In genomic region chr2L:4915715-4916153, dm6 we compare ENCODE assay signal across 2 fruit fly cellular contexts.
TF ChIP-seq lines count a peak whose summit lies in the region.

No protein-coding gene starts in this region.

TF ChIP-seq in whole organism, embryonic, 481 proteins besides CTCF, POLR2A, EP300 and RAD21 (continued from another document and continues in another):
- no peak for TF ChIP-seq nom (GFP tag; optimal IDR thresholded peaks at IDR 0.05; lab: Kevin White, UChicago)
- TF ChIP-seq sisA (GFP tag; IDR thresholded peaks at IDR 0.05; lab: Robert Waterston, UW), result no peak
- TF ChIP-seq CG13296 (GFP tag; optimal IDR thresholded peaks at IDR 0.05; lab: Kevin White, UChicago), result no peak
- TF ChIP-seq CG7928 (GFP tag; optimal IDR thresholded peaks at IDR 0.05; lab: Kevin White, UChicago), result no peak
- TF ChIP-seq ranshi (GFP tag; IDR thresholded peaks at IDR 0.05; lab: Robert Waterston, UW), result no peak
- TF ChIP-seq CG16813 (GFP tag; IDR thresholded peaks at IDR 0.05; lab: Robert Waterston, UW; ENCODE audit: partially characterized antibody), result no peak
- peak; percentile 5 for TF ChIP-seq Meics (GFP tag; optimal IDR thresholded peaks at IDR 0.05; lab: Kevin White, UChicago)
- no peak for TF ChIP-seq Scr (GFP tag; IDR thresholded peaks at IDR 0.05; lab: Robert Waterston, UW; ENCODE audit: partially characterized antibody)
- TF ChIP-seq wek (GFP tag; optimal IDR thresholded peaks at IDR 0.05; lab: Kevin White, UChicago), result no peak
- no peak for TF ChIP-seq gce (GFP tag; IDR thresholded peaks at IDR 0.05; lab: Robert Waterston, UW)
- TF ChIP-seq Atf-2 (GFP tag; optimal IDR thresholded peaks at IDR 0.05; lab: Kevin White, UChicago), result no peak
- no peak for TF ChIP-seq pnt (GFP tag; optimal IDR thresholded peaks at IDR 0.05; lab: Kevin White, UChicago)
- no peak for TF ChIP-seq CkIIα-i1 (GFP tag; IDR thresholded peaks at IDR 0.05; lab: Robert Waterston, UW)
- TF ChIP-seq disco-r (GFP tag; optimal IDR thresholded peaks at IDR 0.05; lab: Kevin White, UChicago), result no peak
- no peak for TF ChIP-seq az2 (GFP tag; optimal IDR thresholded peaks at IDR 0.05; lab: Kevin White, UChicago)
- no peak for TF ChIP-seq hb (GFP tag; IDR thresholded peaks at IDR 0.05; lab: Robert Waterston, UW; ENCODE audit: partially characterized antibody)
- no peak for TF ChIP-seq CG3838 (GFP tag; optimal IDR thresholded peaks at IDR 0.05; lab: Kevin White, UChicago)
- TF ChIP-seq knrl (GFP tag; IDR thresholded peaks at IDR 0.05; lab: Robert Waterston, UW; ENCODE audit: partially characterized antibody), result no peak
- TF ChIP-seq NC2β (GFP tag; optimal IDR thresholded peaks at IDR 0.05; lab: Kevin White, UChicago), result no peak
- no peak for TF ChIP-seq CG34422 (GFP tag; IDR thresholded peaks at IDR 0.05; lab: Robert Waterston, UW)
- TF ChIP-seq pzg (GFP tag; optimal IDR thresholded peaks at IDR 0.05; lab: Kevin White, UChicago), result no peak
- TF ChIP-seq Med (GFP tag; lab: Kevin White, UChicago), result peak; percentile 58
- TF ChIP-seq Xbp1 (GFP tag; optimal IDR thresholded peaks at IDR 0.05; lab: Kevin White, UChicago), result no peak
- no peak for TF ChIP-seq Lim3 (GFP tag; IDR thresholded peaks at IDR 0.05; lab: Robert Waterston, UW)
- TF ChIP-seq cad (GFP tag; optimal IDR thresholded peaks at IDR 0.05; lab: Kevin White, UChicago), result no peak
- TF ChIP-seq CG11093 (GFP tag; IDR thresholded peaks at IDR 0.05; lab: Robert Waterston, UW), result no peak
- TF ChIP-seq CG31388 (GFP tag; optimal IDR thresholded peaks at IDR 0.05; lab: Kevin White, UChicago), result no peak
- no peak for TF ChIP-seq bowl (GFP tag; IDR thresholded peaks at IDR 0.05; lab: Robert Waterston, UW)
- TF ChIP-seq onecut (GFP tag; IDR thresholded peaks at IDR 0.05; lab: Robert Waterston, UW), result 0 out of 2 replicates have a peak, but pooled peaks have one; percentile 16
- TF ChIP-seq HLHmδ (GFP tag; optimal IDR thresholded peaks at IDR 0.05; lab: Kevin White, UChicago), result no peak
- peak; percentile 11 for TF ChIP-seq CG30431 (GFP tag; optimal IDR thresholded peaks at IDR 0.05; lab: Kevin White, UChicago)
- TF ChIP-seq GATAe (GFP tag; conservative IDR thresholded peaks at IDR 0.05; lab: Robert Waterston, UW), result no peak
- no peak for TF ChIP-seq ssp (GFP tag; IDR thresholded peaks at IDR 0.05; lab: Robert Waterston, UW)
- no peak for TF ChIP-seq crp (GFP tag; optimal IDR thresholded peaks at IDR 0.05; lab: Kevin White, UChicago)
- no peak for TF ChIP-seq trh (GFP tag; optimal IDR thresholded peaks at IDR 0.05; lab: Kevin White, UChicago)
- no peak for TF ChIP-seq sima (GFP tag; optimal IDR thresholded peaks at IDR 0.05; lab: Kevin White, UChicago)
- TF ChIP-seq tna (GFP tag; IDR thresholded peaks at IDR 0.05; lab: Robert Waterston, UW; ENCODE audit: partially characterized antibody), result no peak
- TF ChIP-seq CG2199 (GFP tag; IDR thresholded peaks at IDR 0.05; lab: Robert Waterston, UW), result no peak
- TF ChIP-seq h (optimal IDR thresholded peaks at IDR 0.05; lab: Kevin White, UChicago), result no peak
- no peak for TF ChIP-seq CG12942 (GFP tag; optimal IDR thresholded peaks at IDR 0.05; lab: Kevin White, UChicago)
- peak; percentile 21 for TF ChIP-seq Six4 (GFP tag; optimal IDR thresholded peaks at IDR 0.05; lab: Kevin White, UChicago)
- TF ChIP-seq corto (GFP tag; optimal IDR thresholded peaks at IDR 0.05; lab: Kevin White, UChicago), result no peak
- peak; percentile 23 for TF ChIP-seq grau (tag; optimal IDR thresholded peaks at IDR 0.05; lab: Kevin White, UChicago)
- no peak for TF ChIP-seq crc (GFP tag; optimal IDR thresholded peaks at IDR 0.05; lab: Kevin White, UChicago)
- no peak for TF ChIP-seq Opbp (GFP tag; IDR thresholded peaks at IDR 0.05; lab: Robert Waterston, UW; ENCODE audit: partially characterized antibody)
- no peak for TF ChIP-seq Poxn (GFP tag; IDR thresholded peaks at IDR 0.05; lab: Robert Waterston, UW)
- TF ChIP-seq CG17359 (tag; optimal IDR thresholded peaks at IDR 0.05; lab: Kevin White, UChicago), result no peak
- no peak for TF ChIP-seq lbe (GFP tag; optimal IDR thresholded peaks at IDR 0.05; lab: Kevin White, UChicago)
- TF ChIP-seq dpn (GFP tag; optimal IDR thresholded peaks at IDR 0.05; lab: Kevin White, UChicago), result no peak
- no peak for TF ChIP-seq CG6854 (GFP tag; optimal IDR thresholded peaks at IDR 0.05; lab: Kevin White, UChicago)
- TF ChIP-seq z (GFP tag; IDR thresholded peaks at IDR 0.05; lab: Robert Waterston, UW), result no peak
- no peak for TF ChIP-seq fu2 (GFP tag; optimal IDR thresholded peaks at IDR 0.05; lab: Kevin White, UChicago)
- no peak for TF ChIP-seq ham (GFP tag; IDR thresholded peaks at IDR 0.05; lab: Robert Waterston, UW)
- no peak for TF ChIP-seq odd (GFP tag; optimal IDR thresholded peaks at IDR 0.05; lab: Kevin White, UChicago)
- no peak for TF ChIP-seq Antp (GFP tag; optimal IDR thresholded peaks at IDR 0.05; lab: Kevin White, UChicago)
- TF ChIP-seq CG2116 (GFP tag; optimal IDR thresholded peaks at IDR 0.05; lab: Kevin White, UChicago), result no peak
- no peak for TF ChIP-seq CG8765 (GFP tag; IDR thresholded peaks at IDR 0.05; lab: Robert Waterston, UW)
- TF ChIP-seq CG11398 (GFP tag; optimal IDR thresholded peaks at IDR 0.05; lab: Kevin White, UChicago), result no peak
- TF ChIP-seq dmrt99B (tag; optimal IDR thresholded peaks at IDR 0.05; lab: Kevin White, UChicago), result peak; percentile 51
- TF ChIP-seq CG30403 (GFP tag; optimal IDR thresholded peaks at IDR 0.05; lab: Kevin White, UChicago), result no peak
- no peak for TF ChIP-seq CG17328 (GFP tag; IDR thresholded peaks at IDR 0.05; lab: Robert Waterston, UW)
- no peak for TF ChIP-seq CG12104 (GFP tag; optimal IDR thresholded peaks at IDR 0.05; lab: Kevin White, UChicago)
- peak; percentile 36 for TF ChIP-seq D19A (tag; optimal IDR thresholded peaks at IDR 0.05; lab: Kevin White, UChicago)
- peak in 1 of 2 experiments; percentile 28 for TF ChIP-seq Hr51 (GFP tag; optimal IDR thresholded peaks at IDR 0.05; lab: Kevin White, UChicago)
- TF ChIP-seq ERR (GFP tag; optimal IDR thresholded peaks at IDR 0.05; lab: Kevin White, UChicago), result no peak
- peak; percentile 24 for TF ChIP-seq CG4820 (GFP tag; optimal IDR thresholded peaks at IDR 0.05; lab: Kevin White, UChicago)
- TF ChIP-seq CG16779 (GFP tag; IDR thresholded peaks at IDR 0.05; lab: Robert Waterston, UW), result no peak
- TF ChIP-seq wdn (GFP tag; IDR thresholded peaks at IDR 0.05; lab: Robert Waterston, UW), result peak; percentile 13; the same call in 1 of the 2 replicates
- TF ChIP-seq nerfin-1 (tag; optimal IDR thresholded peaks at IDR 0.05; lab: Kevin White, UChicago), result no peak

TF ChIP-seq in whole organism, prepupa, 60 proteins besides CTCF, POLR2A, EP300 and RAD21 (continued from another document):
- peak; percentile 58 for TF ChIP-seq CG3032 (tag; optimal IDR thresholded peaks at IDR 0.05; lab: Kevin White, UChicago)
- TF ChIP-seq CG3919 (GFP tag; optimal IDR thresholded peaks at IDR 0.05; lab: Kevin White, UChicago), result peak; percentile 50
- TF ChIP-seq CG7368 (GFP tag; optimal IDR thresholded peaks at IDR 0.05; lab: Kevin White, UChicago), result peak; percentile 34
- no peak for TF ChIP-seq CG16779 (tag; optimal IDR thresholded peaks at IDR 0.05; lab: Kevin White, UChicago)
- no peak for TF ChIP-seq salr (GFP tag; optimal IDR thresholded peaks at IDR 0.05; lab: Kevin White, UChicago)
- TF ChIP-seq Eip75B (GFP tag; optimal IDR thresholded peaks at IDR 0.05; lab: Kevin White, UChicago), result no peak
- no peak for TF ChIP-seq vri (GFP tag; optimal IDR thresholded peaks at IDR 0.05; lab: Kevin White, UChicago)
- peak; percentile 24 to 76 for TF ChIP-seq ss (GFP tag; optimal IDR thresholded peaks at IDR 0.05; lab: Kevin White, UChicago)
- TF ChIP-seq CG10669 (GFP tag; optimal IDR thresholded peaks at IDR 0.05; lab: Kevin White, UChicago), result peak; percentile 30
- TF ChIP-seq CG4318 (GFP tag; optimal IDR thresholded peaks at IDR 0.05; lab: Kevin White, UChicago), result peak; percentile 45
- no peak for TF ChIP-seq lz (GFP tag; optimal IDR thresholded peaks at IDR 0.05; lab: Kevin White, UChicago)
- TF ChIP-seq achi (GFP tag; optimal IDR thresholded peaks at IDR 0.05; lab: Kevin White, UChicago), result peak; percentile 66
- peak; percentile 65 for TF ChIP-seq svp (GFP tag; lab: Kevin White, UChicago)
- no peak for TF ChIP-seq Eip93F (GFP tag; optimal IDR thresholded peaks at IDR 0.05; lab: Kevin White, UChicago)
- TF ChIP-seq CG11902 (GFP tag; optimal IDR thresholded peaks at IDR 0.05; lab: Kevin White, UChicago), result peak; percentile 30
- peak; percentile 11 for TF ChIP-seq CG9139 (GFP tag; optimal IDR thresholded peaks at IDR 0.05; lab: Kevin White, UChicago)
- no peak for TF ChIP-seq Hr38 (GFP tag; optimal IDR thresholded peaks at IDR 0.05; lab: Kevin White, UChicago)
- TF ChIP-seq fkh (GFP tag; optimal IDR thresholded peaks at IDR 0.05; lab: Kevin White, UChicago), result peak; percentile 66
- TF ChIP-seq CG6276 (GFP tag; optimal IDR thresholded peaks at IDR 0.05; lab: Kevin White, UChicago), result peak; percentile 5
- no peak for TF ChIP-seq Smox (GFP tag; optimal IDR thresholded peaks at IDR 0.05; lab: Kevin White, UChicago)
- no peak for TF ChIP-seq CG31627 (GFP tag; optimal IDR thresholded peaks at IDR 0.05; lab: Kevin White, UChicago)
- TF ChIP-seq pdm3 (GFP tag; optimal IDR thresholded peaks at IDR 0.05; lab: Kevin White, UChicago), result no peak
- no peak for TF ChIP-seq CG6854 (GFP tag; optimal IDR thresholded peaks at IDR 0.05; lab: Kevin White, UChicago)
- no peak for TF ChIP-seq net (GFP tag; optimal IDR thresholded peaks at IDR 0.05; lab: Kevin White, UChicago)
- TF ChIP-seq Eip78C (GFP tag; lab: Kevin White, UChicago), result peak; percentile 78
- TF ChIP-seq Lpt (GFP tag; optimal IDR thresholded peaks at IDR 0.05; lab: Kevin White, UChicago), result no peak
- TF ChIP-seq eg (GFP tag; IDR thresholded peaks at IDR 0.05; lab: Robert Waterston, UW), result no peak
- peak; percentile 23 for TF ChIP-seq Met (GFP tag; optimal IDR thresholded peaks at IDR 0.05; lab: Kevin White, UChicago)
- peak; percentile 61 for TF ChIP-seq CG8119 (GFP tag; IDR thresholded peaks at IDR 0.05; lab: Robert Waterston, UW)
- TF ChIP-seq Hr39 (GFP tag; optimal IDR thresholded peaks at IDR 0.05; lab: Kevin White, UChicago), result no peak
- peak; percentile 57; the same call in 1 of the 3 replicates for TF ChIP-seq CG6163 (GFP tag; IDR thresholded peaks at IDR 0.05; lab: Robert Waterston, UW)
- no peak for TF ChIP-seq fd85E (GFP tag; optimal IDR thresholded peaks at IDR 0.05; lab: Kevin White, UChicago)
- peak; percentile 9 for TF ChIP-seq CG11762 (GFP tag; optimal IDR thresholded peaks at IDR 0.05; lab: Kevin White, UChicago; ENCODE audit: insufficient read depth)
- TF ChIP-seq Ets96B (tag; optimal IDR thresholded peaks at IDR 0.05; lab: Kevin White, UChicago), result peak; percentile 56
- no peak for TF ChIP-seq cyc (GFP tag; optimal IDR thresholded peaks at IDR 0.05; lab: Kevin White, UChicago)
- TF ChIP-seq spab (GFP tag; optimal IDR thresholded peaks at IDR 0.05; lab: Kevin White, UChicago), result peak; percentile 50
- no peak for TF ChIP-seq Sox14 (GFP tag; optimal IDR thresholded peaks at IDR 0.05; lab: Kevin White, UChicago)
- peak; percentile 19 for TF ChIP-seq fd59A (GFP tag; optimal IDR thresholded peaks at IDR 0.05; lab: Kevin White, UChicago)
- no peak for TF ChIP-seq Blimp-1 (GFP tag; optimal IDR thresholded peaks at IDR 0.05; lab: Kevin White, UChicago)
- TF ChIP-seq CG1621 (tag; optimal IDR thresholded peaks at IDR 0.05; lab: Kevin White, UChicago), result no peak
TF ChIP-seq in whole organism, prepupa: peak in this region for 34.
